Fruit fly (Drosophila melanogaster) whole organism, embryonic: Measurements from ENCODE around the gene CG4004.
A peak's percentile ranks its signal among the peaks of the same experiment; 100 is the strongest.

Source experiments
- Adf1 ChIP-seq: fragments of 200-800 bp; sonication (Bioruptor generic); IDR thresholded peaks from 2 replicates; pipeline ENCODE4 v1.3.6; 2022; ENCODE audit warnings: missing biosample characterization, missing genetic modification characterization
- Atf-2 ChIP-seq: fragments of 200-800 bp; sonication (Bioruptor generic); optimal IDR thresholded peaks from 2 replicates; lab custom pipeline; 2016; ENCODE audit warnings: missing biosample characterization, missing genetic modification characterization
- Awh ChIP-seq: fragments of 200-800 bp; sonication (Bioruptor generic); IDR thresholded peaks from 2 replicates; pipeline ENCODE4, ENCODE4 v1.3.6; 2022; ENCODE audit warnings: missing biosample characterization, missing genetic modification characterization
- CG10431 ChIP-seq: fragments of 200-800 bp; sonication (Bioruptor generic); optimal IDR thresholded peaks from 3 replicates; lab custom pipeline; 2018; ENCODE audit warnings: missing biosample characterization, mild to moderate bottlenecking, missing genetic modification characterization
- CG10462 ChIP-seq: fragments of 200-800 bp; sonication (Bioruptor generic); optimal IDR thresholded peaks from 2 replicates; lab custom pipeline; 2016; ENCODE audit warnings: missing biosample characterization, missing genetic modification characterization
- CG10565 ChIP-seq: fragments of 200-800 bp; sonication (Bioruptor generic); optimal IDR thresholded peaks from 3 replicates; lab custom pipeline; 2016; ENCODE audit warnings: missing biosample characterization, mild to moderate bottlenecking, missing genetic modification characterization
- CG10959 ChIP-seq: fragments of 200-800 bp; sonication (Bioruptor generic); IDR thresholded peaks from 2 replicates; pipeline ENCODE4 v1.3.6; 2022; ENCODE audit warnings: missing biosample characterization, missing genetic modification characterization
- CG11085 ChIP-seq: fragments of 200-800 bp; sonication (Bioruptor generic); IDR thresholded peaks from 2 replicates; pipeline ENCODE4 v1.3.6; 2022; ENCODE audit warnings: missing biosample characterization, missing genetic modification characterization
- CG11456 ChIP-seq: fragments of 200-800 bp; sonication (Bioruptor generic); IDR thresholded peaks from 3 replicates; pipeline ENCODE4 v1.3.6; 2022; ENCODE audit warnings: missing biosample characterization, missing genetic modification characterization
- CG13424 ChIP-seq: fragments of 200-800 bp; sonication (Bioruptor generic); optimal IDR thresholded peaks from 2 replicates; lab custom pipeline; 2019; ENCODE audit warnings: missing biosample characterization, mild to moderate bottlenecking, missing genetic modification characterization, moderate library complexity
- CG14710 ChIP-seq: fragments of 200-800 bp; sonication (Bioruptor generic); optimal IDR thresholded peaks from 3 replicates; lab custom pipeline; 2019; ENCODE audit warnings: missing biosample characterization, mild to moderate bottlenecking, missing genetic modification characterization, moderate library complexity
- CG1832 ChIP-seq: fragments of 200-800 bp; sonication (Bioruptor generic); optimal IDR thresholded peaks from 2 replicates; lab custom pipeline; 2017; ENCODE audit warnings: missing biosample characterization, mild to moderate bottlenecking, missing genetic modification characterization, inconsistent platforms
- CG31224 ChIP-seq: fragments of 200-800 bp; sonication (Bioruptor generic); IDR thresholded peaks from 2 replicates; pipeline ENCODE4 v1.3.6; 2022; ENCODE audit warnings: missing biosample characterization, missing genetic modification characterization
- CG3726 ChIP-seq: fragments of 200-800 bp; sonication (Bioruptor generic); IDR thresholded peaks from 3 replicates; pipeline ENCODE4, ENCODE4 v1.3.6; 2022; ENCODE audit warnings: missing biosample characterization, missing genetic modification characterization
- CG4360 ChIP-seq: fragments of 200-800 bp; sonication (Bioruptor generic); IDR thresholded peaks from 2 replicates; pipeline ENCODE4 v1.3.6; 2022; ENCODE audit warnings: missing biosample characterization, missing genetic modification characterization
- CG5245 ChIP-seq: fragments of 200-800 bp; sonication (Bioruptor generic); optimal IDR thresholded peaks from 3 replicates; lab custom pipeline; 2016; ENCODE audit warnings: missing biosample characterization, missing genetic modification characterization
- CG6254 ChIP-seq: fragments of 200-800 bp; sonication (Bioruptor generic); optimal IDR thresholded peaks from 3 replicates; lab custom pipeline; 2017; ENCODE audit warnings: mild to moderate bottlenecking, missing biosample characterization, missing genetic modification reagents, missing genetic modification characterization
- CG6765 ChIP-seq: fragments of 200-800 bp; sonication (Bioruptor generic); optimal IDR thresholded peaks from 3 replicates; lab custom pipeline; 2017; ENCODE audit warnings: missing biosample characterization, mild to moderate bottlenecking, missing genetic modification characterization
- CG7556 ChIP-seq: fragments of 200-800 bp; sonication (Bioruptor generic); optimal IDR thresholded peaks from 2 replicates; lab custom pipeline; 2017; ENCODE audit warnings: missing biosample characterization, mild to moderate bottlenecking, missing genetic modification characterization
- CG8478 ChIP-seq: fragments of >200 bp; optimal IDR thresholded peaks from 2 replicates; lab custom pipeline; 2018
- CG8765 ChIP-seq: fragments of 200-800 bp; sonication (Bioruptor generic); IDR thresholded peaks from 2 replicates; pipeline ENCODE4 v1.3.6; 2022; ENCODE audit warnings: missing biosample characterization, missing genetic modification characterization
- CG8924 ChIP-seq: fragments of 200-800 bp; optimal IDR thresholded peaks from 3 replicates; lab custom pipeline; 2019; ENCODE audit warnings: missing biosample characterization, mild to moderate bottlenecking, missing genetic modification characterization, moderate library complexity
- CTCF ChIP-seq: fragments of 200-800 bp; sonication (Bioruptor generic); optimal IDR thresholded peaks from 2 replicates; lab custom pipeline; 2017; ENCODE audit warnings: missing biosample characterization, mild to moderate bottlenecking, missing genetic modification characterization, moderate library complexity
- CkIIα-i1 ChIP-seq: fragments of 200-800 bp; sonication (Bioruptor generic); IDR thresholded peaks from 2 replicates; pipeline ENCODE4 v1.3.6; 2022; ENCODE audit warnings: missing biosample characterization, missing genetic modification characterization
- CoRest ChIP-seq: fragments of 200-800 bp; sonication (Bioruptor generic); optimal IDR thresholded peaks from 3 replicates; lab custom pipeline; 2018; ENCODE audit warnings: missing biosample characterization, mild to moderate bottlenecking, missing genetic modification characterization, moderate library complexity
- Deaf1 ChIP-seq: fragments of 200-800 bp; optimal IDR thresholded peaks from 3 replicates; lab custom pipeline; 2019; ENCODE audit warnings: missing biosample characterization, mild to moderate bottlenecking, missing genetic modification characterization, moderate library complexity
- Dfd ChIP-seq, 2 experiments: fragments of >200 bp; optimal IDR thresholded peaks; 2 replicates each; lab custom pipeline; 2017; ENCODE audit warnings: missing biosample characterization in 2 of 2, missing genetic modification characterization in 2 of 2
- Elba2 ChIP-seq: fragments of 200-800 bp; sonication (Bioruptor generic); optimal IDR thresholded peaks from 3 replicates; lab custom pipeline; 2016; ENCODE audit warnings: missing biosample characterization, missing genetic modification characterization
- HLH3B ChIP-seq: fragments of 200-800 bp; sonication (Bioruptor generic); IDR thresholded peaks from 2 replicates; pipeline ENCODE4 v1.3.6; 2022; ENCODE audit warnings: missing biosample characterization, missing genetic modification characterization
- Hmr ChIP-seq: fragments of 200-800 bp; sonication (Bioruptor generic); optimal IDR thresholded peaks from 3 replicates; lab custom pipeline; 2017; ENCODE audit warnings: mild to moderate bottlenecking, missing biosample characterization, missing genetic modification reagents, missing genetic modification characterization
- Kr ChIP-seq: fragments of 200-800 bp; sonication (Bioruptor generic); optimal IDR thresholded peaks from 2 replicates; lab custom pipeline; 2017; ENCODE audit warnings: missing biosample characterization, mild to moderate bottlenecking, missing genetic modification characterization
- Nf-YC ChIP-seq: fragments of 200-800 bp; optimal IDR thresholded peaks from 3 replicates; lab custom pipeline; 2019; ENCODE audit warnings: missing biosample characterization, mild to moderate bottlenecking, missing genetic modification characterization, moderate library complexity
- Six4 ChIP-seq: fragments of 200-800 bp; sonication (Bioruptor generic); optimal IDR thresholded peaks from 2 replicates; lab custom pipeline; 2016; ENCODE audit warnings: missing biosample characterization, missing genetic modification characterization
- Ssrp ChIP-seq: fragments of 200-800 bp; sonication (Bioruptor generic); optimal IDR thresholded peaks from 2 replicates; lab custom pipeline; 2018; ENCODE audit warnings: missing biosample characterization, mild to moderate bottlenecking, missing genetic modification characterization, moderate library complexity
- ato ChIP-seq: fragments of 200-800 bp; sonication (Bioruptor generic); IDR thresholded peaks from 2 replicates; pipeline ENCODE4 v1.3.6; 2022; ENCODE audit warnings: missing biosample characterization, missing genetic modification characterization; ENCODE audit not compliant: partially characterized antibody
- dan ChIP-seq: fragments of 200-800 bp; sonication (Bioruptor generic); IDR thresholded peaks from 2 replicates; pipeline ENCODE4 v1.3.6; 2022; ENCODE audit warnings: missing biosample characterization, missing genetic modification characterization
- ftz-f1 ChIP-seq: fragments of 200-800 bp; sonication (Bioruptor generic); optimal IDR thresholded peaks from 2 replicates; lab custom pipeline; 2016; ENCODE audit warnings: missing biosample characterization, missing genetic modification characterization
- fu2 ChIP-seq: fragments of 200-800 bp; sonication (Bioruptor generic); optimal IDR thresholded peaks from 2 replicates; lab custom pipeline; 2016; ENCODE audit warnings: missing biosample characterization, missing genetic modification characterization
- grn ChIP-seq: fragments of 200-800 bp; sonication (Bioruptor generic); optimal IDR thresholded peaks from 3 replicates; lab custom pipeline; 2017; ENCODE audit warnings: missing biosample characterization, missing genetic modification characterization
- hth ChIP-seq: fragments of >200 bp; optimal IDR thresholded peaks from 2 replicates; lab custom pipeline; 2017; ENCODE audit warnings: inconsistent platforms
- lilli ChIP-seq: fragments of 200-800 bp; sonication (Bioruptor generic); optimal IDR thresholded peaks from 3 replicates; lab custom pipeline; 2016; ENCODE audit warnings: missing biosample characterization, missing genetic modification characterization
- pho ChIP-seq: fragments of 200-800 bp; sonication (Bioruptor generic); optimal IDR thresholded peaks from 2 replicates; lab custom pipeline; 2016; ENCODE audit warnings: missing biosample characterization, missing genetic modification characterization
- schlank ChIP-seq: fragments of 200-800 bp; sonication (Bioruptor generic); optimal IDR thresholded peaks from 2 replicates; lab custom pipeline; 2018; ENCODE audit warnings: missing biosample characterization, mild to moderate bottlenecking, missing genetic modification characterization
- sd ChIP-seq: fragments of 200-800 bp; sonication (Bioruptor generic); optimal IDR thresholded peaks from 3 replicates; lab custom pipeline; 2018; ENCODE audit warnings: missing biosample characterization, mild to moderate bottlenecking, missing genetic modification characterization, moderate library complexity
- sim ChIP-seq: fragments of 200-800 bp; sonication (Bioruptor generic); IDR thresholded peaks from 2 replicates; pipeline ENCODE4 v1.3.6; 2022; ENCODE audit warnings: missing biosample characterization, missing genetic modification characterization
- sna ChIP-seq: fragments of 200-800 bp; sonication (Bioruptor generic); IDR thresholded peaks from 2 replicates; pipeline ENCODE4 v1.3.6; 2022; ENCODE audit warnings: missing biosample characterization, missing genetic modification characterization; ENCODE audit not compliant: partially characterized antibody
- sqz ChIP-seq: fragments of 200-800 bp; sonication (Bioruptor generic); optimal IDR thresholded peaks from 3 replicates; lab custom pipeline; 2018; ENCODE audit warnings: missing biosample characterization, mild to moderate bottlenecking, missing genetic modification characterization
- sr ChIP-seq: fragments of 200-800 bp; sonication (Bioruptor generic); IDR thresholded peaks from 3 replicates; pipeline ENCODE4 v1.3.6; 2022; ENCODE audit warnings: missing biosample characterization, missing genetic modification characterization
- sug ChIP-seq: fragments of 200-800 bp; optimal IDR thresholded peaks from 2 replicates; lab custom pipeline; 2019; ENCODE audit warnings: missing biosample characterization, mild to moderate bottlenecking, missing genetic modification characterization, moderate library complexity
- tup ChIP-seq: fragments of 200-800 bp; sonication (Bioruptor generic); optimal IDR thresholded peaks from 2 replicates; lab custom pipeline; 2016; ENCODE audit warnings: missing biosample characterization, mild to moderate bottlenecking, missing genetic modification characterization, moderate library complexity
- zen ChIP-seq: fragments of 200-800 bp; sonication (Bioruptor generic); optimal IDR thresholded peaks from 3 replicates; lab custom pipeline; 2018; ENCODE audit warnings: missing biosample characterization, mild to moderate bottlenecking, missing genetic modification characterization, moderate library complexity

Gene CG4004

dm6 chrX:12734710-12735462 lies 9.1 kb upstream of the CG4004 start (continued):
- TF ChIP-seq Nf-YC (tag; lab: Kevin White, UChicago) (peak; percentile 86), fu2 (GFP tag; lab: Kevin White, UChicago) (no peak), Six4 (GFP tag; lab: Kevin White, UChicago) (peak; percentile 22), CG14710 (peak; percentile 81), pho (GFP tag; lab: Kevin White, UChicago) (no peak), sna (GFP tag; lab: Robert Waterston, UW) (0 out of 2 replicates have a peak, but pooled peaks have one; percentile 14), grn (GFP tag; lab: Kevin White, UChicago) (no peak), Elba2 (GFP tag; lab: Kevin White, UChicago) (no peak), sr (GFP tag; lab: Robert Waterston, UW) (no peak; the same call in 2 of the 3 replicates), CoRest (tag; lab: Kevin White, UChicago) (peak; percentile 96), hth (lab: Kevin White, UChicago) (no peak), sqz (GFP tag; lab: Kevin White, UChicago) (peak; percentile 73), ato (GFP tag; lab: Robert Waterston, UW) (no peak), CG1832 (GFP tag; lab: Kevin White, UChicago) (peak; percentile 97), CG8765 (GFP tag; lab: Robert Waterston, UW) (peak; percentile 45; the same call in 1 of the 2 replicates), CG4360 (no peak), CG6254 (peak; percentile 79), ftz-f1 (GFP tag; lab: Kevin White, UChicago) (no peak), CkIIα-i1 (GFP tag; lab: Robert Waterston, UW) (no peak), CG8924 (tag; lab: Kevin White, UChicago) (peak; percentile 94), CG6765 (GFP tag; lab: Kevin White, UChicago) (peak; percentile 77), tup (GFP tag; lab: Kevin White, UChicago) (peak; percentile 12), CG11456 (peak; percentile 84), CG8478 (lab: Kevin White, UChicago) (peak; percentile 89), Hmr (GFP tag; lab: Kevin White, UChicago) (peak; percentile 91), CG5245 (GFP tag; lab: Kevin White, UChicago) (peak; percentile 32), Deaf1 (peak; percentile 62), sim (GFP tag; lab: Robert Waterston, UW) (no peak), zen (tag; lab: Kevin White, UChicago) (peak; percentile 84), CG31224 (GFP tag; lab: Robert Waterston, UW) (peak; percentile 78), Kr (no peak), lilli (GFP tag; lab: Kevin White, UChicago) (peak; percentile 6), sug (peak; percentile 90), Adf1 (GFP tag; lab: Robert Waterston, UW) (peak; percentile 84; the same call in 1 of the 2 replicates), schlank (peak; percentile 77), HLH3B (GFP tag; lab: Robert Waterston, UW) (peak; percentile 83; the same call in 1 of the 2 replicates), Awh (GFP tag; lab: Robert Waterston, UW) (peak; percentile 71), CG10959 (GFP tag; lab: Robert Waterston, UW) (peak; percentile 72), Atf-2 (GFP tag; lab: Kevin White, UChicago) (no peak), CG10431 (GFP tag; lab: Kevin White, UChicago) (peak; percentile 63), Dfd (GFP tag; optimal IDR thresholded peaks at IDR 0.05; lab: Kevin White, UChicago) (no peak), CTCF (peak; percentile 24), CG7556 (GFP tag; lab: Kevin White, UChicago) (peak; percentile 41), CG3726 (GFP tag; lab: Robert Waterston, UW) (no peak; the same call in 2 of the 3 replicates), sd (tag; lab: Kevin White, UChicago) (peak; percentile 68), CG10565 (no peak), dan (no peak), CG13424 (tag; lab: Kevin White, UChicago) (peak; percentile 96), Ssrp (tag; lab: Kevin White, UChicago) (peak; percentile 86), CG10462 (peak; percentile 61), CG11085 (GFP tag; lab: Robert Waterston, UW) (peak; percentile 75)
